Worm (Caenorhabditis elegans) whole organism, mixed stage, embryonic: ENCODE data around the gene ZK355.8.

Experiments
- M03D4.4 ChIP-seq: sonication (generic microtip); optimal IDR thresholded peaks from 2 replicates; lab custom pipeline; 2017; ENCODE audit warnings: mild to moderate bottlenecking, missing genetic modification characterization, missing compliant biosample characterization
- bed-3 ChIP-seq: fragments of 200-800 bp; sonication (Bioruptor generic); optimal IDR thresholded peaks from 3 replicates; lab custom pipeline; 2018; ENCODE audit warnings: mild to moderate bottlenecking, missing genetic modification characterization, moderate library complexity, missing compliant biosample characterization
- blmp-1 ChIP-seq: fragments of 150-350 bp; optimal IDR thresholded peaks from 2 replicates; lab custom pipeline; 2014; ENCODE audit warnings: missing biosample characterization, missing genetic modification characterization
- ceh-39 ChIP-seq: fragments of 150-350 bp; optimal IDR thresholded peaks from 2 replicates; lab custom pipeline; 2014; ENCODE audit warnings: missing biosample characterization, missing genetic modification characterization
- ceh-43 ChIP-seq: fragments of 200-800 bp; sonication (Bioruptor generic); optimal IDR thresholded peaks from 2 replicates; lab custom pipeline; 2018; ENCODE audit warnings: mild to moderate bottlenecking, missing genetic modification characterization, moderate library complexity, missing compliant biosample characterization
- ces-1 ChIP-seq: fragments of 150-350 bp; optimal IDR thresholded peaks from 2 replicates; lab custom pipeline; 2014; ENCODE audit warnings: missing biosample characterization, missing genetic modification reagents, missing genetic modification characterization
- cnd-1 ChIP-seq: fragments of 200-800 bp; sonication (Bioruptor generic); optimal IDR thresholded peaks from 2 replicates; lab custom pipeline; 2018; ENCODE audit warnings: mild to moderate bottlenecking, missing genetic modification characterization, missing compliant biosample characterization
- drap-1 ChIP-seq: fragments of 200-800 bp; sonication (Bioruptor generic); optimal IDR thresholded peaks from 3 replicates; lab custom pipeline; 2018; ENCODE audit warnings: mild to moderate bottlenecking, missing genetic modification characterization, missing compliant biosample characterization
- elt-1 ChIP-seq: sonication (generic microtip); optimal IDR thresholded peaks from 2 replicates; lab custom pipeline; 2017; ENCODE audit warnings: missing genetic modification characterization, mild to moderate bottlenecking, missing compliant biosample characterization, antibody characterized with exemption, moderate library complexity, borderline replicate concordance; ENCODE audit not compliant: insufficient read depth
- flh-1 ChIP-seq: fragments of 200-800 bp; sonication (Bioruptor generic); optimal IDR thresholded peaks from 2 replicates; lab custom pipeline; 2018; ENCODE audit warnings: mild to moderate bottlenecking, missing genetic modification characterization, moderate library complexity, missing compliant biosample characterization
- ham-2 ChIP-seq: fragments of 200-800 bp; sonication (Bioruptor generic); optimal IDR thresholded peaks from 2 replicates; lab custom pipeline; 2018; ENCODE audit warnings: mild to moderate bottlenecking, missing genetic modification characterization, missing compliant biosample characterization
- hlh-1 ChIP-seq: fragments of 150-350 bp; optimal IDR thresholded peaks from 2 replicates; lab custom pipeline; 2014; ENCODE audit warnings: missing biosample characterization, missing genetic modification reagents, missing genetic modification characterization
- lin-13 ChIP-seq: fragments of 150-350 bp; optimal IDR thresholded peaks from 2 replicates; lab custom pipeline; 2014; ENCODE audit warnings: missing biosample characterization, missing genetic modification characterization
- lin-32 ChIP-seq: fragments of 200-800 bp; sonication (Bioruptor generic); optimal IDR thresholded peaks from 2 replicates; lab custom pipeline; 2018; ENCODE audit warnings: mild to moderate bottlenecking, missing genetic modification characterization, missing compliant biosample characterization
- lsy-2 ChIP-seq: fragments of 150-350 bp; optimal IDR thresholded peaks from 2 replicates; lab custom pipeline; 2014; ENCODE audit warnings: missing biosample characterization, missing genetic modification characterization
- mab-5 ChIP-seq: fragments of 150-350 bp; optimal IDR thresholded peaks from 2 replicates; lab custom pipeline; 2014; ENCODE audit warnings: missing biosample characterization, missing genetic modification characterization
- mep-1 ChIP-seq: fragments of 150-350 bp; optimal IDR thresholded peaks from 2 replicates; lab custom pipeline; 2017; ENCODE audit warnings: missing biosample characterization, missing genetic modification reagents, missing genetic modification characterization, inconsistent platforms
- mls-2 ChIP-seq: sonication (generic microtip); optimal IDR thresholded peaks from 2 replicates; lab custom pipeline; 2016; ENCODE audit warnings: mild to moderate bottlenecking, missing genetic modification characterization, moderate library complexity, missing compliant biosample characterization
- nhr-12 ChIP-seq: fragments of 150-350 bp; optimal IDR thresholded peaks from 2 replicates; lab custom pipeline; 2014; ENCODE audit warnings: missing biosample characterization, missing genetic modification characterization
- nhr-2 ChIP-seq: fragments of 150-350 bp; optimal IDR thresholded peaks from 2 replicates; lab custom pipeline; 2014; ENCODE audit warnings: missing biosample characterization, missing genetic modification characterization
- nhr-28 ChIP-seq: fragments of 150-350 bp; optimal IDR thresholded peaks from 2 replicates; lab custom pipeline; 2014; ENCODE audit warnings: missing biosample characterization, missing genetic modification characterization
- nhr-76 ChIP-seq: sonication (generic microtip); optimal IDR thresholded peaks from 2 replicates; lab custom pipeline; 2017; ENCODE audit warnings: missing biosample characterization, missing genetic modification characterization
- pha-4 ChIP-seq: fragments of 150-350 bp; optimal IDR thresholded peaks from 2 replicates; lab custom pipeline; 2018; ENCODE audit warnings: missing biosample characterization, missing genetic modification reagents, missing genetic modification characterization
- sem-2 ChIP-seq: fragments of 200-800 bp; sonication (Bioruptor generic); optimal IDR thresholded peaks from 2 replicates; lab custom pipeline; 2018; ENCODE audit warnings: mild to moderate bottlenecking, missing genetic modification characterization, missing compliant biosample characterization
- snpc-4 ChIP-seq: fragments of 150-350 bp; optimal IDR thresholded peaks from 2 replicates; lab custom pipeline; 2014; ENCODE audit warnings: missing biosample characterization, missing genetic modification characterization
- sptf-1 ChIP-seq: sonication (generic microtip); optimal IDR thresholded peaks from 2 replicates; lab custom pipeline; 2017; ENCODE audit warnings: mild to moderate bottlenecking, missing genetic modification characterization, moderate library complexity, missing compliant biosample characterization
- tbx-8 ChIP-seq: fragments of 200-800 bp; sonication (Bioruptor generic); optimal IDR thresholded peaks from 2 replicates; lab custom pipeline; 2018; ENCODE audit warnings: mild to moderate bottlenecking, missing genetic modification characterization, moderate library complexity, missing compliant biosample characterization
- unc-120 ChIP-seq: sonication (generic microtip); optimal IDR thresholded peaks from 2 replicates; lab custom pipeline; 2017; ENCODE audit warnings: missing genetic modification characterization, missing compliant biosample characterization; ENCODE audit not compliant: poor library complexity, severe bottlenecking
- unc-39 ChIP-seq: fragments of 150-350 bp; optimal IDR thresholded peaks from 2 replicates; lab custom pipeline; 2014; ENCODE audit warnings: missing biosample characterization, missing genetic modification characterization
- unc-62 ChIP-seq: fragments of 150-350 bp; optimal IDR thresholded peaks from 2 replicates; lab custom pipeline; 2014; ENCODE audit warnings: missing biosample characterization, missing genetic modification reagents, missing genetic modification characterization
- zip-8 ChIP-seq: fragments of 150-350 bp; optimal IDR thresholded peaks from 2 replicates; lab custom pipeline; 2014; ENCODE audit warnings: missing biosample characterization, missing genetic modification characterization
- ztf-11 ChIP-seq: fragments of 150-350 bp; optimal IDR thresholded peaks from 2 replicates; lab custom pipeline; 2014; ENCODE audit warnings: missing biosample characterization, missing genetic modification characterization

ZK355.8 gene

ce11 chrII:2927533-2927932 is at the start of gene ZK355.8, which contains the start of gene ZK355.3:
Gene ZK355.8 (plus strand): TSS chrII:2927804.
Gene ZK355.3 (minus strand): TSS chrII:2927633.
- TF ChIP-seq ztf-11 (tag; lab: Kevin White, UChicago) (no peak), pha-4 (no peak)

- TF ChIP-seq cnd-1 (tag; lab: Kevin White, UChicago) = no peak
- no peak for TF ChIP-seq mab-5 (tag; lab: Kevin White, UChicago)
- no peak for TF ChIP-seq bed-3 (GFP tag; lab: Kevin White, UChicago)
- TF ChIP-seq ceh-43 (GFP tag; lab: Kevin White, UChicago) = no peak
- no peak for TF ChIP-seq nhr-2
- TF ChIP-seq M03D4.4 = no peak
- no peak for TF ChIP-seq unc-120 (tag; lab: Kevin White, UChicago)
- no peak for TF ChIP-seq nhr-76 (tag; lab: Kevin White, UChicago)
- TF ChIP-seq mls-2 (tag; lab: Kevin White, UChicago) = no peak
- no peak for TF ChIP-seq elt-1 (tag; lab: Kevin White, UChicago)
- TF ChIP-seq snpc-4 = no peak
- no peak for TF ChIP-seq sptf-1 (tag; lab: Kevin White, UChicago)
Observed at ce11 chrII:2878909-2879308, 48.7 kb upstream of the ZK355.8 start.

- no peak for TF ChIP-seq unc-39
- no peak for TF ChIP-seq snpc-4
- TF ChIP-seq elt-1 (tag; lab: Kevin White, UChicago) = no peak
- no peak for TF ChIP-seq sptf-1 (tag; lab: Kevin White, UChicago)
- TF ChIP-seq lin-13 = no peak
- no peak for TF ChIP-seq ces-1 (GFP tag; lab: Kevin White, UChicago)
- no peak for TF ChIP-seq lin-32 (GFP tag; lab: Kevin White, UChicago)
- TF ChIP-seq drap-1 (GFP tag; lab: Kevin White, UChicago) = no peak
Observed at ce11 chrII:2881088-2881487, 46.5 kb upstream of the ZK355.8 start.

ce11 chrII:2884810-2885209 is 42.8 kb upstream of the ZK355.8 start, which contains the start of gene pigw-1:
Gene pigw-1 (minus strand): TSS chrII:2884910.
- TF ChIP-seq tbx-8 (GFP tag; lab: Kevin White, UChicago) = no peak
- TF ChIP-seq nhr-2 = no peak
- no peak for TF ChIP-seq snpc-4
- TF ChIP-seq nhr-12 (tag; lab: Kevin White, UChicago) = no peak
- TF ChIP-seq ztf-11 (tag; lab: Kevin White, UChicago) = no peak
- no peak for TF ChIP-seq nhr-76 (tag; lab: Kevin White, UChicago)
- TF ChIP-seq pha-4 = no peak
- TF ChIP-seq hlh-1 (tag; lab: Kevin White, UChicago) = no peak
- no peak for TF ChIP-seq unc-62
- TF ChIP-seq lin-13 = no peak
- no peak for TF ChIP-seq lin-32 (GFP tag; lab: Kevin White, UChicago)
- no peak for TF ChIP-seq ceh-43 (GFP tag; lab: Kevin White, UChicago)
- no peak for TF ChIP-seq unc-39
- TF ChIP-seq elt-1 (tag; lab: Kevin White, UChicago) = no peak
- no peak for TF ChIP-seq bed-3 (GFP tag; lab: Kevin White, UChicago)
- TF ChIP-seq flh-1 = no peak
- no peak for TF ChIP-seq cnd-1 (tag; lab: Kevin White, UChicago)
- no peak for TF ChIP-seq sem-2 (GFP tag; lab: Kevin White, UChicago)
- no peak for TF ChIP-seq unc-120 (tag; lab: Kevin White, UChicago)
- TF ChIP-seq drap-1 (GFP tag; lab: Kevin White, UChicago) = no peak
- TF ChIP-seq, all 35 proteins: peak for 0

- no peak for TF ChIP-seq nhr-2
Observed at ce11 chrII:2885518-2886449, 41.8 kb upstream of the ZK355.8 start.

ce11 chrII:2888957-2889630 is 38.5 kb upstream of the ZK355.8 start, which contains the start of gene pinn-1:
Gene pinn-1 (minus strand): TSS chrII:2889007.
- TF ChIP-seq lsy-2 = peak; percentile 69
- no peak for TF ChIP-seq blmp-1
- TF ChIP-seq M03D4.4 = no peak
- peak; percentile 10 for TF ChIP-seq drap-1 (GFP tag; lab: Kevin White, UChicago)
- TF ChIP-seq nhr-28 (tag; lab: Kevin White, UChicago) = no peak
- TF ChIP-seq zip-8 (tag; lab: Kevin White, UChicago) = no peak
- no peak for TF ChIP-seq ceh-43 (GFP tag; lab: Kevin White, UChicago)
- TF ChIP-seq nhr-12 (tag; lab: Kevin White, UChicago) = no peak
- TF ChIP-seq elt-1 (tag; lab: Kevin White, UChicago) = no peak
- TF ChIP-seq pha-4 = peak; percentile 80
- peak; percentile 88 for TF ChIP-seq lin-13
- peak; percentile 63 for TF ChIP-seq cnd-1 (tag; lab: Kevin White, UChicago)
- TF ChIP-seq bed-3 (GFP tag; lab: Kevin White, UChicago) = no peak
- TF ChIP-seq unc-62 = no peak
- peak; percentile 9 for TF ChIP-seq nhr-2
- no peak for TF ChIP-seq unc-39
- TF ChIP-seq lin-32 (GFP tag; lab: Kevin White, UChicago) = peak; percentile 1
- TF ChIP-seq mls-2 (tag; lab: Kevin White, UChicago) = peak; percentile 55
- no peak for TF ChIP-seq flh-1
- no peak for TF ChIP-seq ham-2
- peak; percentile 85 for TF ChIP-seq mep-1 (tag; lab: Kevin White, UChicago)
- no peak for TF ChIP-seq snpc-4
- peak; percentile 55 for TF ChIP-seq ceh-39
- TF ChIP-seq ztf-11 (tag; lab: Kevin White, UChicago) = no peak
- TF ChIP-seq tbx-8 (GFP tag; lab: Kevin White, UChicago) = no peak
